Fruit fly (Drosophila melanogaster) whole organism, embryonic: ENCODE measurements around the gene CG43354.
A peak's percentile ranks its signal among the peaks of the same experiment; 100 is the strongest.

Experiments used
- ATbp ChIP-seq: fragments of 200-800 bp; sonication (Bioruptor generic); optimal IDR thresholded peaks from 2 replicates; lab custom pipeline; 2017; ENCODE audit warnings: missing biosample characterization, mild to moderate bottlenecking, missing genetic modification characterization, missing genetic modification reagents
- Asciz ChIP-seq: fragments of 200-800 bp; sonication (Bioruptor generic); optimal IDR thresholded peaks from 2 replicates; lab custom pipeline; 2017; ENCODE audit warnings: missing biosample characterization, mild to moderate bottlenecking, missing genetic modification characterization, missing genetic modification reagents
- Awh ChIP-seq: fragments of 200-800 bp; sonication (Bioruptor generic); IDR thresholded peaks from 2 replicates; pipeline ENCODE4, ENCODE4 v1.3.6; 2022; ENCODE audit warnings: missing biosample characterization, missing genetic modification characterization
- CG10147 ChIP-seq: fragments of 200-800 bp; sonication (Bioruptor generic); optimal IDR thresholded peaks from 2 replicates; lab custom pipeline; 2019; ENCODE audit warnings: missing biosample characterization, mild to moderate bottlenecking, missing genetic modification characterization, moderate library complexity
- CG11504 ChIP-seq: fragments of 200-800 bp; sonication (Bioruptor generic); optimal IDR thresholded peaks from 3 replicates; lab custom pipeline; 2019; ENCODE audit warnings: missing biosample characterization, mild to moderate bottlenecking, missing genetic modification characterization, moderate library complexity
- CG11723 ChIP-seq: fragments of 200-800 bp; sonication (Bioruptor generic); optimal IDR thresholded peaks from 2 replicates; lab custom pipeline; 2017; ENCODE audit warnings: missing biosample characterization, mild to moderate bottlenecking, missing genetic modification characterization
- CG12236 ChIP-seq: fragments of 200-800 bp; sonication (Bioruptor generic); optimal IDR thresholded peaks from 2 replicates; lab custom pipeline; 2016; ENCODE audit warnings: missing biosample characterization, missing genetic modification characterization
- CG12659 ChIP-seq: fragments of 200-800 bp; sonication (Bioruptor generic); optimal IDR thresholded peaks from 3 replicates; lab custom pipeline; 2017; ENCODE audit warnings: mild to moderate bottlenecking, missing biosample characterization, missing genetic modification reagents, missing genetic modification characterization
- CG12942 ChIP-seq: fragments of 200-800 bp; sonication (Bioruptor generic); optimal IDR thresholded peaks from 3 replicates; lab custom pipeline; 2016; ENCODE audit warnings: missing biosample characterization, missing genetic modification characterization
- CG13624 ChIP-seq: fragments of 200-800 bp; sonication (Bioruptor generic); optimal IDR thresholded peaks from 2 replicates; lab custom pipeline; 2016; ENCODE audit warnings: missing biosample characterization, missing genetic modification characterization
- CG14667 ChIP-seq: fragments of 200-800 bp; sonication (Bioruptor generic); IDR thresholded peaks from 2 replicates; pipeline ENCODE4 v1.3.6; 2022; ENCODE audit warnings: missing biosample characterization, missing genetic modification characterization
- CG14860 ChIP-seq: fragments of 200-800 bp; sonication (Bioruptor generic); IDR thresholded peaks from 3 replicates; pipeline ENCODE4 v1.3.6; 2022; ENCODE audit warnings: missing biosample characterization, missing genetic modification characterization; ENCODE audit not compliant: partially characterized antibody
- CG15011 ChIP-seq: fragments of 200-800 bp; sonication (Bioruptor generic); optimal IDR thresholded peaks from 3 replicates; lab custom pipeline; 2018; ENCODE audit warnings: missing biosample characterization, mild to moderate bottlenecking, missing genetic modification characterization
- CG17359 ChIP-seq: fragments of 200-800 bp; sonication (Bioruptor generic); optimal IDR thresholded peaks from 3 replicates; lab custom pipeline; 2018; ENCODE audit warnings: missing biosample characterization, mild to moderate bottlenecking, missing genetic modification characterization, moderate library complexity
- CG17802 ChIP-seq: fragments of 200-800 bp; sonication (Bioruptor generic); optimal IDR thresholded peaks from 2 replicates; lab custom pipeline; 2018; ENCODE audit warnings: missing biosample characterization, mild to moderate bottlenecking, missing genetic modification characterization, moderate library complexity
- CG2889 ChIP-seq: fragments of 200-800 bp; sonication (Bioruptor generic); IDR thresholded peaks from 3 replicates; pipeline ENCODE4 v1.3.6; 2022; ENCODE audit warnings: missing biosample characterization, missing genetic modification characterization
- CG31441 ChIP-seq: fragments of 200-800 bp; sonication (Bioruptor generic); IDR thresholded peaks from 2 replicates; pipeline ENCODE4 v1.3.6; 2022; ENCODE audit warnings: missing biosample characterization, missing genetic modification characterization
- CG32772 ChIP-seq: fragments of 200-800 bp; sonication (Bioruptor generic); IDR thresholded peaks from 2 replicates; pipeline ENCODE4 v1.3.6; 2022; ENCODE audit warnings: missing biosample characterization, missing genetic modification characterization
- CG3407 ChIP-seq: fragments of 200-800 bp; sonication (Bioruptor generic); optimal IDR thresholded peaks from 2 replicates; lab custom pipeline; 2018; ENCODE audit warnings: missing biosample characterization, mild to moderate bottlenecking, missing genetic modification characterization
- CG4282 ChIP-seq: fragments of 200-800 bp; sonication (Bioruptor generic); optimal IDR thresholded peaks from 2 replicates; lab custom pipeline; 2016; ENCODE audit warnings: missing biosample characterization, missing genetic modification characterization
- CG7987 ChIP-seq: fragments of 200-800 bp; sonication (Bioruptor generic); optimal IDR thresholded peaks from 2 replicates; lab custom pipeline; 2018; ENCODE audit warnings: missing biosample characterization, mild to moderate bottlenecking, missing genetic modification characterization, moderate library complexity
- CG8089 ChIP-seq: fragments of 200-800 bp; sonication (Bioruptor generic); optimal IDR thresholded peaks from 3 replicates; lab custom pipeline; 2016; ENCODE audit warnings: missing biosample characterization, missing genetic modification characterization
- CG8478 ChIP-seq: fragments of >200 bp; optimal IDR thresholded peaks from 2 replicates; lab custom pipeline; 2018
- CG8944 ChIP-seq: fragments of 200-800 bp; sonication (Bioruptor generic); optimal IDR thresholded peaks from 3 replicates; lab custom pipeline; 2016; ENCODE audit warnings: missing biosample characterization, missing genetic modification characterization
- Dad ChIP-seq: fragments of 200-800 bp; sonication (Bioruptor generic); optimal IDR thresholded peaks from 3 replicates; lab custom pipeline; 2016; ENCODE audit warnings: missing biosample characterization, missing genetic modification characterization
- Dip3 ChIP-seq: fragments of 200-800 bp; sonication (Bioruptor generic); optimal IDR thresholded peaks from 3 replicates; lab custom pipeline; 2016; ENCODE audit warnings: missing biosample characterization, missing genetic modification characterization
- Drgx ChIP-seq: fragments of 200-800 bp; sonication (Bioruptor generic); IDR thresholded peaks from 2 replicates; pipeline ENCODE4 v1.3.6; 2022; ENCODE audit warnings: missing biosample characterization, missing genetic modification characterization
- Fer1 ChIP-seq: fragments of 200-800 bp; sonication (Bioruptor generic); optimal IDR thresholded peaks from 2 replicates; lab custom pipeline; 2017; ENCODE audit warnings: missing biosample characterization, mild to moderate bottlenecking, missing genetic modification characterization
- MTF-1 ChIP-seq: fragments of 200-800 bp; sonication (Bioruptor generic); optimal IDR thresholded peaks from 2 replicates; lab custom pipeline; 2018; ENCODE audit warnings: missing biosample characterization, mild to moderate bottlenecking, missing genetic modification characterization, borderline replicate concordance
- NFAT ChIP-seq: fragments of 200-800 bp; sonication (Bioruptor generic); IDR thresholded peaks from 2 replicates; pipeline ENCODE4 v1.3.6; 2022; ENCODE audit warnings: missing biosample characterization, missing genetic modification characterization
- Rfx ChIP-seq: fragments of 200-800 bp; sonication (Bioruptor generic); IDR thresholded peaks from 2 replicates; pipeline ENCODE4 v1.3.6; 2022; ENCODE audit warnings: missing biosample characterization, missing genetic modification characterization
- Xbp1 ChIP-seq: fragments of 200-800 bp; sonication (Bioruptor generic); optimal IDR thresholded peaks from 3 replicates; lab custom pipeline; 2016; ENCODE audit warnings: missing biosample characterization, mild to moderate bottlenecking, missing genetic modification characterization
- aop ChIP-seq: fragments of 200-800 bp; sonication (Bioruptor generic); IDR thresholded peaks from 2 replicates; pipeline ENCODE4 v1.3.6; 2022; ENCODE audit warnings: missing biosample characterization, missing genetic modification characterization
- ara ChIP-seq: fragments of 200-800 bp; sonication (Bioruptor generic); IDR thresholded peaks from 2 replicates; pipeline ENCODE4 v1.3.6; 2022; ENCODE audit warnings: missing biosample characterization, missing genetic modification characterization
- croc ChIP-seq: fragments of 200-800 bp; sonication (Bioruptor generic); conservative IDR thresholded peaks from 3 replicates; pipeline ENCODE4 v1.3.6; 2022; ENCODE audit warnings: missing biosample characterization, missing genetic modification characterization
- dati ChIP-seq: fragments of 200-800 bp; sonication (Bioruptor generic); IDR thresholded peaks from 2 replicates; pipeline ENCODE4 v1.3.6; 2022; ENCODE audit warnings: missing biosample characterization, missing genetic modification characterization
- ewg ChIP-seq: fragments of 200-800 bp; sonication (Bioruptor generic); optimal IDR thresholded peaks from 3 replicates; lab custom pipeline; 2017; ENCODE audit warnings: mild to moderate bottlenecking, missing biosample characterization, missing genetic modification reagents, missing genetic modification characterization
- kay ChIP-seq: fragments of 200-800 bp; sonication (Bioruptor generic); optimal IDR thresholded peaks from 2 replicates; lab custom pipeline; 2016; ENCODE audit warnings: missing biosample characterization, missing genetic modification characterization
- klu ChIP-seq: fragments of 200-800 bp; sonication (Bioruptor generic); IDR thresholded peaks from 2 replicates; pipeline ENCODE4 v1.3.6; 2022; ENCODE audit warnings: missing biosample characterization, missing genetic modification characterization
- knrl ChIP-seq: fragments of 200-800 bp; sonication (Bioruptor generic); IDR thresholded peaks from 3 replicates; pipeline ENCODE4 v1.3.6; 2022; ENCODE audit warnings: missing biosample characterization, missing genetic modification characterization; ENCODE audit not compliant: partially characterized antibody
- lilli ChIP-seq: fragments of 200-800 bp; sonication (Bioruptor generic); optimal IDR thresholded peaks from 3 replicates; lab custom pipeline; 2016; ENCODE audit warnings: missing biosample characterization, missing genetic modification characterization
- lmd ChIP-seq: fragments of 200-800 bp; sonication (Bioruptor generic); IDR thresholded peaks from 2 replicates; pipeline ENCODE4 v1.3.6; 2022; ENCODE audit warnings: missing biosample characterization, missing genetic modification characterization
- lola ChIP-seq, 3 experiments: fragments of >200 bp in 2 of 3; fragments of 200-800 bp in 1 of 3; sonication (Bioruptor generic) in 1 of 3; optimal IDR thresholded peaks; 2 replicates each; lab custom pipeline; 2017 to 2019; ENCODE audit warnings: missing biosample characterization in 3 of 3, missing genetic modification characterization in 3 of 3, mild to moderate bottlenecking in 1 of 3, moderate library complexity in 1 of 3
- oc ChIP-seq: fragments of 200-800 bp; sonication (Bioruptor generic); optimal IDR thresholded peaks from 2 replicates; lab custom pipeline; 2018; ENCODE audit warnings: missing biosample characterization, mild to moderate bottlenecking, missing genetic modification characterization, moderate library complexity
- otp ChIP-seq: fragments of 200-800 bp; sonication (Bioruptor generic); IDR thresholded peaks from 3 replicates; pipeline ENCODE4, ENCODE4 v1.3.6; 2022; ENCODE audit warnings: missing biosample characterization, missing genetic modification characterization
- run ChIP-seq: fragments of 200-800 bp; sonication (Bioruptor generic); optimal IDR thresholded peaks from 3 replicates; lab custom pipeline; 2018; ENCODE audit warnings: missing biosample characterization, mild to moderate bottlenecking, missing genetic modification characterization
- slou ChIP-seq: fragments of 200-800 bp; sonication (Bioruptor generic); optimal IDR thresholded peaks from 3 replicates; lab custom pipeline; 2016; ENCODE audit warnings: missing biosample characterization, missing genetic modification characterization
- ssp ChIP-seq: fragments of 200-800 bp; sonication (Bioruptor generic); IDR thresholded peaks from 2 replicates; pipeline ENCODE4 v1.3.6; 2022; ENCODE audit warnings: missing biosample characterization, missing genetic modification characterization
- toy ChIP-seq: fragments of 200-800 bp; sonication (Bioruptor generic); IDR thresholded peaks from 2 replicates; pipeline ENCODE4 v1.3.6; 2022; ENCODE audit warnings: missing biosample characterization, missing genetic modification characterization
- tx ChIP-seq: fragments of 200-800 bp; sonication (Bioruptor generic); optimal IDR thresholded peaks from 2 replicates; lab custom pipeline; 2016; ENCODE audit warnings: missing biosample characterization, missing genetic modification characterization
- wdn ChIP-seq: fragments of 200-800 bp; sonication (Bioruptor generic); IDR thresholded peaks from 2 replicates; pipeline ENCODE4 v1.3.6; 2022; ENCODE audit warnings: missing biosample characterization, missing genetic modification characterization
- zfh1 ChIP-seq: fragments of 200-800 bp; sonication (Bioruptor generic); IDR thresholded peaks from 3 replicates; pipeline ENCODE4 v1.3.6; 2022; ENCODE audit warnings: missing biosample characterization, missing genetic modification characterization

CG43354 gene

dm6 chr2L:18328737-18329136 lies 19.5 kb upstream of the CG43354 start (continued):
- TF ChIP-seq knrl (no peak), CG14860 (no peak), CG17359 (tag; lab: Kevin White, UChicago) (peak; percentile 68), CG2889 (GFP tag; lab: Robert Waterston, UW) (no peak), CG8089 (GFP tag; lab: Kevin White, UChicago) (peak; percentile 27), croc (GFP tag; lab: Robert Waterston, UW) (no peak), CG12942 (GFP tag; lab: Kevin White, UChicago) (peak; percentile 14), Dad (GFP tag; lab: Kevin White, UChicago) (no peak), CG10147 (no peak), ssp (GFP tag; lab: Robert Waterston, UW) (no peak), CG31441 (GFP tag; lab: Robert Waterston, UW) (peak; percentile 28; the same call in 1 of the 2 replicates), Fer1 (peak; percentile 8), MTF-1 (no peak), zfh1 (GFP tag; lab: Robert Waterston, UW) (peak; percentile 34; the same call in 1 of the 3 replicates), aop (no peak), otp (no peak), CG11723 (GFP tag; lab: Kevin White, UChicago) (no peak), wdn (GFP tag; lab: Robert Waterston, UW) (no peak), tx (GFP tag; lab: Kevin White, UChicago) (peak; percentile 24), CG11504 (tag; lab: Kevin White, UChicago) (peak; percentile 63), Awh (GFP tag; lab: Robert Waterston, UW) (0 out of 2 replicates have a peak, but pooled peaks have one; percentile 43), Dip3 (GFP tag; lab: Kevin White, UChicago) (peak; percentile 14), ATbp (GFP tag; lab: Kevin White, UChicago) (peak; percentile 67), toy (GFP tag; lab: Robert Waterston, UW) (no peak), CG14667 (no peak; the same call in 1 of the 2 replicates), oc (tag; lab: Kevin White, UChicago) (peak; percentile 21), CG8944 (GFP tag; lab: Kevin White, UChicago) (no peak), klu (GFP tag; lab: Robert Waterston, UW) (peak; percentile 25; the same call in 1 of the 2 replicates), slou (GFP tag; lab: Kevin White, UChicago) (no peak), CG7987 (GFP tag; lab: Kevin White, UChicago) (no peak), Asciz (peak; percentile 40), Rfx (GFP tag; lab: Robert Waterston, UW) (peak; percentile 66), NFAT (GFP tag; lab: Robert Waterston, UW) (no peak), lola (GFP tag; optimal IDR thresholded peaks at IDR 0.05; lab: Kevin White, UChicago) (no peak), CG13624 (GFP tag; lab: Kevin White, UChicago) (no peak), CG32772 (GFP tag; lab: Robert Waterston, UW) (peak; percentile 44; the same call in 1 of the 2 replicates), kay (GFP tag; lab: Kevin White, UChicago) (no peak), dati (GFP tag; lab: Robert Waterston, UW) (0 out of 2 replicates have a peak, but pooled peaks have one; percentile 12), run (tag; lab: Kevin White, UChicago) (no peak), CG8478 (lab: Kevin White, UChicago) (no peak), CG4282 (GFP tag; lab: Kevin White, UChicago) (no peak), lmd (peak; percentile 60; the same call in 1 of the 2 replicates), lilli (GFP tag; lab: Kevin White, UChicago) (peak; percentile 14), ara (no peak), ewg (no peak), CG3407 (GFP tag; lab: Kevin White, UChicago) (peak; percentile 49), CG17802 (tag; lab: Kevin White, UChicago) (no peak), CG15011 (GFP tag; lab: Kevin White, UChicago) (no peak), CG12236 (GFP tag; lab: Kevin White, UChicago) (no peak), CG12659 (GFP tag; lab: Kevin White, UChicago) (peak; percentile 21), Drgx (GFP tag; lab: Robert Waterston, UW) (peak; percentile 84), Xbp1 (GFP tag; lab: Kevin White, UChicago) (peak; percentile 0)
